Worm (Caenorhabditis elegans): ENCODE results near the gene lsm-7.

Gene lsm-7

ce11 chrIV:10933062-10933552, at the start of gene lsm-7, which contains the start of gene dnc-1 (continued):
- TF ChIP-seq elt-3 (tag; optimal IDR thresholded peaks at IDR 0.05), result peak in 2 of 6 experiments; percentile 45 to 46
- peak; percentile 72 for TF ChIP-seq nhr-47 (tag; optimal IDR thresholded peaks at IDR 0.05)
- peak; percentile 90 for TF ChIP-seq lin-14 (GFP tag; optimal IDR thresholded peaks at IDR 0.05)
- TF ChIP-seq mdl-1 (tag; optimal IDR thresholded peaks at IDR 0.05), result peak in 1 of 2 experiments; percentile 34
- TF ChIP-seq pax-3 (tag; optimal IDR thresholded peaks at IDR 0.05), result peak; percentile 13
- TF ChIP-seq egl-13 (tag; optimal IDR thresholded peaks at IDR 0.05), result peak; percentile 50
- peak; percentile 76 to 82 for TF ChIP-seq lin-35 (GFP tag; optimal IDR thresholded peaks at IDR 0.05)
- TF ChIP-seq C16A3.4 (tag; optimal IDR thresholded peaks at IDR 0.05), result peak; percentile 90
- peak; percentile 68 for TF ChIP-seq lin-13 (GFP tag; optimal IDR thresholded peaks at IDR 0.05)
- TF ChIP-seq tlp-1 (tag; optimal IDR thresholded peaks at IDR 0.05), result no peak
- TF ChIP-seq efl-1 (optimal IDR thresholded peaks at IDR 0.05), result peak; percentile 64 to 77
- peak; percentile 77 to 96 for TF ChIP-seq efl-1 (GFP tag; optimal IDR thresholded peaks at IDR 0.05 in 1 of 2)
- TF ChIP-seq ceh-63 (GFP tag; optimal IDR thresholded peaks at IDR 0.05), result no peak
- TF ChIP-seq nhr-20 (tag; optimal IDR thresholded peaks at IDR 0.05), result peak; percentile 70
- peak; percentile 62 for TF ChIP-seq isw-1 (GFP tag; IDR thresholded peaks at IDR 0.05)
- peak; percentile 77 to 87 for TF ChIP-seq lsy-2 (tag; optimal IDR thresholded peaks at IDR 0.05)
- TF ChIP-seq nhr-76 (tag; optimal IDR thresholded peaks at IDR 0.05), result no peak
- TF ChIP-seq snu-23 (GFP tag; optimal IDR thresholded peaks at IDR 0.05), result peak; percentile 76
- TF ChIP-seq ztf-4 (tag; optimal IDR thresholded peaks at IDR 0.05), result no peak
- TF ChIP-seq ces-1 (GFP tag; optimal IDR thresholded peaks at IDR 0.05), result no peak
- TF ChIP-seq ceh-82 (tag; optimal IDR thresholded peaks at IDR 0.05), result peak; percentile 53 to 73 (median 63)
- TF ChIP-seq fkh-8 (tag; optimal IDR thresholded peaks at IDR 0.05), result peak; percentile 69
- TF ChIP-seq vab-15 (tag; optimal IDR thresholded peaks at IDR 0.05), result no peak
- no peak for TF ChIP-seq unc-30 (tag; optimal IDR thresholded peaks at IDR 0.05)
- TF ChIP-seq hlh-17 (GFP tag; optimal IDR thresholded peaks at IDR 0.05; ENCODE audit: borderline replicate concordance), result no peak
- TF ChIP-seq elt-2 (tag; optimal IDR thresholded peaks at IDR 0.05), result peak; percentile 6
- peak; percentile 80 for TF ChIP-seq rnt-1 (tag; optimal IDR thresholded peaks at IDR 0.05)
- peak; percentile 64 for TF ChIP-seq snpc-4 (tag; optimal IDR thresholded peaks at IDR 0.05)
- TF ChIP-seq unc-98 (GFP tag; IDR thresholded peaks at IDR 0.05), result no peak
- no peak for TF ChIP-seq nhr-84 (tag; optimal IDR thresholded peaks at IDR 0.05)
- no peak for TF ChIP-seq fkh-4 (tag; optimal IDR thresholded peaks at IDR 0.05; ENCODE audit: borderline replicate concordance)

ce11 chrIV:10884263-10884662, 49.0 kb upstream of the lsm-7 start, which contains the start of gene F13E9.5:
Gene F13E9.5, minus strand, starts transcription at chrIV:10884363.
- no peak for TF ChIP-seq jun-1 (tag; optimal IDR thresholded peaks at IDR 0.05)
- TF ChIP-seq ceh-90 (tag; optimal IDR thresholded peaks at IDR 0.05), result no peak
- TF ChIP-seq vab-15 (tag; optimal IDR thresholded peaks at IDR 0.05), result no peak

- no peak for TF ChIP-seq lin-35 (GFP tag; optimal IDR thresholded peaks at IDR 0.05)
- TF ChIP-seq unc-30 (tag; optimal IDR thresholded peaks at IDR 0.05), result no peak
- no peak for TF ChIP-seq elt-2 (tag; optimal IDR thresholded peaks at IDR 0.05)
- TF ChIP-seq mab-9 (GFP tag; IDR thresholded peaks at IDR 0.05), result no peak
Measured at ce11 chrIV:10885915-10886314, 47.4 kb upstream of the lsm-7 start, which contains the start of gene srlf-11. Gene srlf-11, minus strand, starts transcription at chrIV:10886015.

- TF ChIP-seq ceh-88 (GFP tag; IDR thresholded peaks at IDR 0.05), result no peak
Measured at ce11 chrIV:10887285-10887684, 46.0 kb upstream of the lsm-7 start, which contains the start of gene F13E9.16. Gene F13E9.16, minus strand, starts transcription at chrIV:10887385.
